Worm (Caenorhabditis elegans): ENCODE results near the gene C14B4.2.
A peak's percentile ranks its signal among the peaks of the same experiment; 100 is the strongest.

Gene C14B4.2

DNA sequence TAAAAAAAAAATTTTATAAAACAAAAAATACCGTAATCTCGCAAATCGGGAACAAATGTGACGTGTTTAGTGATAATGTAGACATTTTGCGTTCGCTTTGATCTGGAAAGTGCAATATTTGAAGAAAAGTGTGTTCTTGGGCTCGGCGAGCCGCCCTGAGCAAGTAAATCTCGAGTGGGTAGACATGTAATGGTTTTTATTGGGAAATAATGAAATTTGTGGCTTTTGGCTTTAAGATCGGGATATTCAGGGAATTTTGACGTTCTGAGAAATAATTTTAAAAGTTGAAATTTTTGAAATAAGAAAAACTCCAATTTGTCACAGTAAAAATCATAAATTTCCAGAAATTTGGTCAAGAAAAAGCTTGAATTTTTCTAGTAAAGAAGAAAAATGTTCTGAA, at the start of gene C14B4.2:
Gene C14B4.2, minus strand, starts transcription at position 101 of the 400 bp plus-strand sequence.
- TF ChIP-seq lin-29 (GFP tag; IDR thresholded peaks at IDR 0.05), result no peak
- TF ChIP-seq ceh-62 (tag; optimal IDR thresholded peaks at IDR 0.05), result no peak

DNA sequence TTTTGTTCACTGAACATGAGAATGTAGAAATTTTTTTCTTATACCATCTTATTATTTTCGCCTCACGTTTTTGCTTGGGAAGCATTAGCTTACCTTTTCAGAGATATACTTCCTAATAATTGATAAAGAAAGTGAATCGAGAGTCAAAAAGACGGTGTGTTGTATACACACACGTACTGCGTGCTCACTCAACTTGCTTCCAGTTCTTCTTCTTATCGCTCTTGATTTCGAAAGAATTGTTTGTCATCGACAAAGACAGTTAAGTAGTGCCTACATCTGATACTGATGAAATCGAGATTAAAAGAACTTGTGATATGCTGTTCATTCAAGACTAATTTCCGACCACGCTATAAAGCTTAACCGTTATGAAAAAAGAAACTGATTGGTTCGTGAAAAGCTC, 48.2 kb upstream of the C14B4.2 start, which contains the start of gene C25F9.5:
Gene C25F9.5, minus strand, starts transcription at position 195 of the 400 bp plus-strand sequence.
- TF ChIP-seq aly-2 (tag; optimal IDR thresholded peaks at IDR 0.05) (no peak), dmd-6 (GFP tag; IDR thresholded peaks at IDR 0.05) (peak; percentile 53; the same call in 1 of the 2 replicates), pqm-1 (tag; optimal IDR thresholded peaks at IDR 0.05) (peak; percentile 87), lin-1 (GFP tag; IDR thresholded peaks at IDR 0.05) (no peak), hlh-11 (tag; optimal IDR thresholded peaks at IDR 0.05) (peak; percentile 48), unc-39 (tag; optimal IDR thresholded peaks at IDR 0.05) (no peak), dve-1 (tag; optimal IDR thresholded peaks at IDR 0.05; ENCODE audit: insufficient read depth) (peak; percentile 56), daf-16 (GFP tag; optimal IDR thresholded peaks at IDR 0.05) (no peak), daf-16 (tag; optimal IDR thresholded peaks at IDR 0.05) (peak; percentile 66), duxl-1 (tag; optimal IDR thresholded peaks at IDR 0.05; ENCODE audit: poor library complexity) (peak; percentile 12), unc-62 (GFP tag; optimal IDR thresholded peaks at IDR 0.05 in 1 of 2) (no peak), unc-62 (tag; optimal IDR thresholded peaks at IDR 0.05) (no peak), nhr-28 (tag; optimal IDR thresholded peaks at IDR 0.05) (peak; percentile 47), fos-1 (tag; optimal IDR thresholded peaks at IDR 0.05) (no peak), Y75B8A.6 (GFP tag; IDR thresholded peaks at IDR 0.05) (no peak), ama-1 (optimal IDR thresholded peaks at IDR 0.05) (no peak), aha-1 (tag) (no peak), R02D3.7 (tag; optimal IDR thresholded peaks at IDR 0.05) (no peak), nhr-77 (tag; optimal IDR thresholded peaks at IDR 0.05) (no peak)

DNA sequence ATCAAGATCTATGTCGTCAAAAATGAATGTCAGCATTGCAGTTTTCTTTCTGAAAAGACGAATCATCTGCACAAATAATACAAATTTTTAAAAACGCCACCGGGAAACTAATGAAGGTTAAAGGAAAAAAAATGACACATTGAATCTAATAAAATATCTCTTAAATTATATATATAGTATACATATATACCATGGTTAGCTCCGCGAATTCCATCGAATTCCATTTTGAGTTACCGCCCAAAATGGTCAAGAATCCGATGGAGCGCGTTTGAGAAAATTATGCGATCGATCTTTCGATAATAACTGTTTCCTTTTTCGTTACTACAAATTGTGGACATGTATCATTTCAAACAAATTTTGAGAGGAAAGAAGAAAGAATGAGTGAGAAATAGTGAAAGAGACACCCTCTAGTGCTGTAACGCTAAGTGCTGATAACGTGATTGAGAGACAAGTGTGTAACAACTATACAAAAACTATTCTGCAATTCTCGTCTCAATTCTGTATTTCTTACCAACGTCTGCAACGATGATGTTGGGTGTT, 42.9 kb upstream of the C14B4.2 start, which contains the start of the genes C25F9.6 and C25F9.10:
Gene C25F9.6, minus strand, starts transcription at position 51 of the 540 bp plus-strand sequence.
Gene C25F9.10, plus strand, starts transcription at position 454 of the 540 bp plus-strand sequence.
- peak; percentile 18 for TF ChIP-seq dve-1 (tag; optimal IDR thresholded peaks at IDR 0.05; ENCODE audit: insufficient read depth)
- TF ChIP-seq R02D3.7 (tag; optimal IDR thresholded peaks at IDR 0.05), result no peak
- no peak for TF ChIP-seq nhr-42 (GFP tag; IDR thresholded peaks at IDR 0.05)
- peak; percentile 28 for TF ChIP-seq hlh-11 (tag; optimal IDR thresholded peaks at IDR 0.05)
- peak; percentile 39 for TF ChIP-seq aha-1 (tag)
- no peak for TF ChIP-seq daf-16 (GFP tag; optimal IDR thresholded peaks at IDR 0.05)
- TF ChIP-seq daf-16 (tag; optimal IDR thresholded peaks at IDR 0.05), result peak; percentile 65
- TF ChIP-seq nhr-28 (tag; optimal IDR thresholded peaks at IDR 0.05), result peak; percentile 63
- TF ChIP-seq ces-1 (GFP tag; optimal IDR thresholded peaks at IDR 0.05), result no peak
- TF ChIP-seq Y5F2A.4 (GFP tag; optimal IDR thresholded peaks at IDR 0.05), result no peak
- TF ChIP-seq pqm-1 (tag; optimal IDR thresholded peaks at IDR 0.05), result peak; percentile 62
- peak; percentile 55 for TF ChIP-seq dmd-6 (GFP tag; IDR thresholded peaks at IDR 0.05)
- peak in 1 of 2 experiments; percentile 2 for TF ChIP-seq unc-62 (GFP tag; optimal IDR thresholded peaks at IDR 0.05 in 1 of 2)
- TF ChIP-seq unc-62 (tag; optimal IDR thresholded peaks at IDR 0.05), result no peak

DNA sequence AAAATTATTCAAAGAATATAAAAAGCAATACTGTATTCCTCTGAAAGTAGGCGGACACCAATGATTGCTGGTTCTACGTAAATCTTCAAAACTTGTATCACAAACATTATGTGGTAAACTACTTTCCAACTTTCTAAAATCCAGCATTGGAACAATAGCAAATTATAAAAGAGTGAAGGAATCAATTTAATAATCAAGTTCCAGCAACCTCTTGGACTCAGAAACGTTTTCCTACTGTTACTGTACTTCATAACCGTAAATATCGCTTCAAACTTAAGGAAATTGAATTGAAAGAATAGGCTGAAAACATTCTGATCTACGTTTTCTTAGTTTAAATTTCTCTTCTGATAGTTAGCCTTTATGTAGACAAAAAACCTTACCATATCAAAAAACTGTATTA, 41.2 kb upstream of the C14B4.2 start:
- TF ChIP-seq daf-12 (tag; optimal IDR thresholded peaks at IDR 0.05), result no peak
- peak; percentile 60 for TF ChIP-seq aha-1 (tag)

DNA sequence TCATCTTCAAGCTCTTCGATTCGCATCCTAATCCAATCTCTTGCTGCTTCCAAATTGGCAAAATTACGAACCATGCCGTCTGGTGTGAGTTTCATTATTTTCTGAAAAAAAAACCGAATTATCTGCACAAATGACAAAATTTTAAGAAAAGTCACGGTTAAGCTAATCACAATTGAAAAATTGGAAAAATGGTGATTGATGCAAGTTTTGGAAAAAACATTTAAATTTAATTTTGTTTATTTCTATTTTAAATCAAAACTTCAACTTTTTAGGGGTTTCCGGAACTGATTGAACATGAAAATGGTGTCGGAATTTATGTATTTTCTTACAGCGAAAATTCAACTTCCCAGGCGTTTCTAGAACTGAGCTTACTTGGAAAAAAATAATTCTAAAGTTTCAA, 40.4 kb upstream of the C14B4.2 start, which contains the start of gene C25F9.12:
Gene C25F9.12, minus strand, starts transcription at position 101 of the 400 bp plus-strand sequence.
- TF ChIP-seq nhr-111 (GFP tag; optimal IDR thresholded peaks at IDR 0.05), result no peak
- no peak for TF ChIP-seq daf-8 (GFP tag; IDR thresholded peaks at IDR 0.05)
- TF ChIP-seq lin-1 (GFP tag; IDR thresholded peaks at IDR 0.05), result no peak
- TF ChIP-seq nhr-25 (tag; optimal IDR thresholded peaks at IDR 0.05; ENCODE audit: borderline replicate concordance, insufficient read depth), result no peak
- no peak for TF ChIP-seq zip-2 (tag; optimal IDR thresholded peaks at IDR 0.05)
- no peak for TF ChIP-seq nhr-42 (GFP tag; IDR thresholded peaks at IDR 0.05)
- TF ChIP-seq zip-11 (GFP tag; IDR thresholded peaks at IDR 0.05), result no peak
- TF ChIP-seq R02D3.7 (tag; optimal IDR thresholded peaks at IDR 0.05), result no peak
- no peak for TF ChIP-seq arid-1 (GFP tag; conservative IDR thresholded peaks at IDR 0.05)
- TF ChIP-seq php-3 (GFP tag; IDR thresholded peaks at IDR 0.05), result no peak
- TF ChIP-seq hmg-1.1 (GFP tag; IDR thresholded peaks at IDR 0.05), result no peak
- no peak for TF ChIP-seq vab-7 (GFP tag; IDR thresholded peaks at IDR 0.05)
- no peak for TF ChIP-seq spr-3 (GFP tag; optimal IDR thresholded peaks at IDR 0.05)
- TF ChIP-seq daf-19 (GFP tag; conservative IDR thresholded peaks at IDR 0.05), result no peak
- no peak for TF ChIP-seq pha-4 (GFP tag; IDR thresholded peaks at IDR 0.05)
- no peak for TF ChIP-seq pha-4 (tag; optimal IDR thresholded peaks at IDR 0.05)
- no peak for TF ChIP-seq snpc-4 (tag; optimal IDR thresholded peaks at IDR 0.05)
- TF ChIP-seq dmd-8 (GFP tag; IDR thresholded peaks at IDR 0.05), result no peak
